Worm (Caenorhabditis elegans): ENCODE measurements around the gene srd-49.

ce11 chrV:10094374-10094773 lies at the start of gene srd-49:
- no peak for TF ChIP-seq mls-2 (tag; optimal IDR thresholded peaks at IDR 0.05)
- no peak for TF ChIP-seq zip-8 (tag; optimal IDR thresholded peaks at IDR 0.05)
- TF ChIP-seq unc-39 (tag; optimal IDR thresholded peaks at IDR 0.05), result no peak
